Worm (Caenorhabditis elegans) whole organism, dauer: ENCODE results near the gene math-1.
"Not testable (repeated sequence)": the region's sequence is repeated elsewhere in the genome, so short reads cannot be mapped to it uniquely, and the experiment has no call there.

Experiments used
- unc-62 ChIP-seq: sonication (generic microtip); optimal IDR thresholded peaks from 2 replicates; lab custom pipeline; 2017; ENCODE audit warnings: missing biosample characterization, missing genetic modification reagents, missing genetic modification characterization

The math-1 gene

DNA sequence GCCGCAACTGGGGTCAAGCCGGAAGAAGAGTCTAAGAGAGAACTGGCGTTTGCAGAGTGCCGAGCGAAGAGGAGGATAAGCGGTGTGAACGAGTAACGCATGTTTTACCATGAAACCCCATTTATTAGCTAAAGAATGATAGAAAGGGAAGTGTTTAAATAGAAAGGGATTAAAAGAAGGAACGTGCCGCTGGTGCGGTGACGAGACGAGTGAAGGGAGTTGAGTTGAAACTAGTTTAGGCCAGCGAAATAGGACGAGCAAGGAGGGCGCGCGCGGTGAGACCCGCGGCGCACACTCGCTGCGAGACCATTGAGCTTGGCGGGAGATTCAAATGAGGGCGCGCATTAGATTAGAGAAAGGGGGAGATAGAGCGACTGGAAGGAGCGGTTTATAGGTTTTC lies at the start of gene math-1:
math-1 (minus strand) TSS at position 101 of the 400 bp plus-strand sequence.
- not testable (repeated sequence) for TF ChIP-seq unc-62 (GFP tag; lab: Kevin White, UChicago)

DNA sequence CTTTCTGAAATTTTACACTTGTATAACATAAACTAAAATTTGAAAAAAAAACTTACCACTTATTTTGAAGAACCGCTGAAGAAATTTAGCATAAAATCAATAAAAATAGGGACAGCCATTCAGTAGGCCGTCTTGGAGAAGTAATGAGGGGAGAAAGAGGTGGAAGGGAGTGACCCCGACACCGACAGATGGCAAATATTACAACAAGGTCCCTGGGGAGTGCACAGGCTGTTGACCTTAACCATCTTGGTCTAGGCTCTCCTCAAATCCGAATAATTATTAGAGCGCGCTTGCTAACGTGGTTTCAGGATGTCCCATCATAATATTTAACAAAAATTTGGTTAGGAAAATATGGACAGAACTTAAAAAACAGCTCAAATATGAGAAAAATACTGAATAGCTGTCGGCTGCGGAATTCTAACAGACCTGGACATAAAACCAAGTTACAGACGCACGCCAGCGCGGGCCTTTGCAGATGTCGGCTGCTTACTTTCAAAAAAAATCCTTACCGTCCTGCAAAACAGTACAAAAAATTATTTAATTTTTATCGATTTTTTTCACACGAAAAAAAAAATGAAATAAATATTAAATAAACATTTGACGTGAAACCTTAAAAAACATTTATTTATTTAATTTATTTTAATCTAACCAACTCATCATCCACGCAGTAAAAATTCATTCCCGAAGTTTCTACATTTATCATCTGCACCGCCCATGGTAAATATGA lies 48.6 kb upstream of the math-1 start, which contains the start of gene T16A1.2:
T16A1.2 (plus strand) TSS at position 677 of the 727 bp plus-strand sequence.
- TF ChIP-seq unc-62 (GFP tag; lab: Kevin White, UChicago): no peak

DNA sequence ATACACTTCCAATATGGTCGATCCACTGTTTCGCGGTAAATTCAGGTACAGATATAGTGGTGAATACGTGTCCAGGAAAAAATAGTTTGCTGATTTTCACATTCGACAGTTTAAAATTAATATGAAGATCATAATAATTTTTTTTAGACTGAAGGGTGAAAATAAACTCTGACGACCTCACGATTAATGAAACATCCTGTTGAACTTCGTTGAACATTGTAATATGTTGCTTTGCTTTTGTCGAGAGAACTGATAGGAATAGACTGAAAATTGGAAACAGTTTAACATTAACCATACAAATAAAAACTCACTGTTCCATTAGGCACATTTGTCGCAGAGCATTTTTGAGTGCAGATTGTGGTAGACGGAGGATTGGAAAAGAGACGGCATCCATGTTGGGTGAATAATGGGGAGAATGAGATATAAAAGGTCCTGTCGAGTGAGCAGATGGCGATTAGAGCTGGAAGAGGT lies 47.0 kb upstream of the math-1 start, which contains the start of gene fbxb-37:
fbxb-37 (minus strand) TSS at position 421 of the 471 bp plus-strand sequence.
- no peak for TF ChIP-seq unc-62 (GFP tag; lab: Kevin White, UChicago)

DNA sequence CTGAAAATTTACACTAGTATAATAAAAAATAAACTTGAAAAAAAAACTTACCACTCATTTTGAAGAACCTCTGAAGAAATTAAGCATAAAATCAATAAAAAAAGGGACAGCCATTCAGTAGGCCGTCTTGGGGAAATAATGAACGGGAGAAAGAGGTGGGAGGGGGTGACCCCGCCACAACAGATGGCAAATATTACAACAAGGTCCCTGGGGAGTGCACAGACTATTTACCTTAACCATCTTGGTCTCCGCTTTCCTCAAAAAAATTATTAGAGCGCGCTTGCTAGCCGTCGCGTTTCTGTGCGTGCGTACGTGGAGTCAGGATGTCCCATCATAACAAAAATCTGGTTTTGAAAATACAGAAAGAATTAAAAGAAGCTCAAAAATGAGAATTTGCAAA lies 45.5 kb upstream of the math-1 start, which contains the start of gene T16A1.10:
T16A1.10 (minus strand) TSS at position 123 of the 400 bp plus-strand sequence.
- TF ChIP-seq unc-62 (GFP tag; lab: Kevin White, UChicago): no peak

DNA sequence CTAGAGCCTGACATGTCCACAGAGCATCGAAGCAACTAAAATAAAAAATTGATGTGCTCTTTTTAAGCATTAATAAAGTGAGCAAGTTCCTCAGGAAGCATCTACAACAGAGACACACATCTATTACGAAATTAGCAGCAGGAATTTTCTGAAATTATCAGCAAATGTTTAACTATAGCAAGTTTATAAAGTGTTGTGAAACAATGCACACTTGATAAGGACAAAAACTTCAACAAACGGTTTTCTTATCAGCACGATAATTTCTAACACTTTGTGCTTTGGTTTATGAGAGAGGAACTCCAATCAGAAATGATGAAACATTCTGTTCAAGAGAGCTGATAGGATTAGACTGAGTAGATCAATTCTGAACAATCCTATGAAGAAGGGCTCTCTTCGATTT lies 44.1 kb upstream of the math-1 start, which contains the start of gene trpl-5:
trpl-5 (minus strand) TSS at position 32 of the 400 bp plus-strand sequence.
- TF ChIP-seq unc-62 (GFP tag; lab: Kevin White, UChicago): no peak

DNA sequence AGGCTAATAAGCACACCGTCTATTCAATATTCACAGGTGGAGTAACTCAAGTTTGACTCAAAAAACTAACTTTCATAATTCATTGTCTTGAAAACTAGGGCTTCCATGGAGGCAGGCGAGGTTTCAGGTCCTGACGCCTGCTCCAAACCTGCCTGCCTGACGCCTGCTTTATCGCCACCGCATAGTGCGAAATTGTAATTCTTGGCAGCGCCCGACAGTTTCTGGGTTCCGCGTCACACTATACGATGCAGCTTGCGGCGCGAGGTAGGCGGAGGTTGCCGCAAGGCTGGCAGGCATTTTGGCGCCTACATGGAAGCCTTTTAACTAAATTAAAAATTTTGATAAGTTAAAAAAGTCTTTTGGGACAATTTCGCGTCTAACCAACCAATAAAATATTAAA lies 40.8 kb upstream of the math-1 start:
- TF ChIP-seq unc-62 (GFP tag; lab: Kevin White, UChicago): no peak

DNA sequence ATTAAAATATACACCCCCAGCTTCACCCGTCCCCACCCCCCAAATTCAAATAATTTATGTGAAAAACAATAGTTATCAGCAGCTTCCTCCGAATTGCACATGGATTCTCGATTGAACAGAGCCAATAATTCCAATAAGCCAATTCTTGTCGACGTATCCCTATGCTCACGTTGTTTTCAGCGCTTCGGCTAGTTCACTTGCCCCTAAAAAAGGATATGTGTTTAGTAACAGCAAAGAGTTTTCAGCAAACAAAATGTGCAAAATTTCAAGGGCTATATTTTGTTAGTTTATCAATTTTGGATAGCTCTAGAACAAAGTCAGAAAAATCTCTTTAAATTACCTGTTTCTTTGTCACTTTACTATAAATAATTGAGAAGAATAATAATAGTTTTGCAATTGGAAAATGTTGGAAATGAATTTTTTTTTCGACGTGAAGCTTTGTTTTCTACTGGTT lies 37.3 kb upstream of the math-1 start, which contains the start of the genes T16A1.5 and fbxc-49:
T16A1.5 (minus strand) TSS at position 101 of the 454 bp plus-strand sequence.
fbxc-49 (plus strand) TSS at position 404 of the 454 bp plus-strand sequence.
- no peak for TF ChIP-seq unc-62 (GFP tag; lab: Kevin White, UChicago)

DNA sequence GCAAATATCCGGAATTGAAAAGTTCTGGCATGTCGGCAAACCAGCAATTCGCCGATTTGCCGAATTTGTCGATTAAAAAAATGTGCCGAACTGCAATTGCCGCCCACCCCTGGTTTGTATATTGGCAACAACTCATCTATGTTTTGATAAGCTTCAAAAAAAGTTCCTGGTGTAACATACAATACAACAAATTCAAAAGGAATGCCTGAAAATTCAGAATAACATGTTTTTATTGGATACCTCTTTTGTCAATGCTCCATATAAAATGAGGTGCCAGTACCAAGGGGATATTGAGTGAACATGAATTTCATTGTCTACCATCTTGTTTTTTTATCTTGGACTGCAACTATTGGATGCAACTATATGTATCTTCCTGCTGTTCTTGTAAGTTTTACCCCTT lies 34.8 kb upstream of the math-1 start, which contains the start of gene T16A1.4:
T16A1.4 (plus strand) TSS at position 301 of the 400 bp plus-strand sequence.
- TF ChIP-seq unc-62 (GFP tag; lab: Kevin White, UChicago): no peak

DNA sequence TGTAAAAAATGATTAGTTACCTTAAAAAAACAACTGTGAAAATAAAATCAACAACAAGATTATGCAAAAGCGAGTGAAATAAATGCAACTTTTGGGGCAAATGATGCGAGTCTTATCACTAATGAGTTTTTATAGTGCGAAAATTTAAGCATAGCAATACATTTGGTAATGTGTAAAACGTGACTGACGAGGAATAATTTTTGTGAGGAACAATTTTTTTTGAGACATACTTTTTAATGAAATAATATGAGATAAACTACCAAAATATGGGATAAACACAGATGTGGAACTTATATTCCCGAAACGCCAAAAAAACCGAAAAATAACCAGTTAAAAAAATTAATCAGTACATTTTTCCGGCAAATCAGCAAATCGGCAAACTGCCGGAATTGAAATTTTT lies 34.0 kb upstream of the math-1 start, which contains the start of gene F07E5.9:
F07E5.9 (minus strand) TSS at position 101 of the 400 bp plus-strand sequence.
- no peak for TF ChIP-seq unc-62 (GFP tag; lab: Kevin White, UChicago)

DNA sequence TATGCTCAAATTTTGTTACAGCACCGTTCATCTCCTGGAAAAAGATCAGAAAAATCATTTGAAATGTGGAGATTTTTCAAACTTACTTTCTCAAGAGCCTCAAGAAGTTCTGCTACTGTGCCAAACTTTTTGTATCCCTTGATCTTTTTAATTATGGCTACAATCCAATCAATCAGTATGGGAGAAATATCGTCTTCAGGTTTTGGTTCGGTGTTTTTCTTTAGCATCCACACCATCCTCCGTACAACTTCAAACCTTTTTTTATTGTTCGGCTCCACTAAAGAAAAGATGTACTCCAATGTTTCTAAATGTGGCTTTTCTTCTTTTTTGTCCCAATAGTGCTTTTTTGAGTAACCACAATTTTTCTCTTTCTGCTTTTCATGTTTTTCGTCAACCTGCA lies 30.0 kb upstream of the math-1 start:
- TF ChIP-seq unc-62 (GFP tag; lab: Kevin White, UChicago): no peak

DNA sequence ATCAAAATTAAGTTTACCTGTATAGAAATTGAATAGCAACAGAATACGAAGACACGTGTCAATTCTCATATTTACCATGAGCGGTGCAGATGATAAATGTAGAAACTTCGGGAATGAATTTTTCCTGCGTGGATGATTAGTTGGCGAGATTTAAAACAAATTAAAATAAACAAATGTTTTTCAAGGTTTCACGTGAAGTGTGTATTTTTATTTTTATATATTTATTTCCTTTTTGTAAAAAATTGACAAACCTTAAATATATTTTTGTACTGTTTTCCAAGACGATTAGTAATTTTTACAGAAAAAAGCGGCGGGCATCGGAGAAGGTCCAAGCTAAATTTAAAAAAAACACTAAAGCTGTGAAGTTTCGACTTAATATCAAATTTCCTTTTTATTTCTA lies 29.1 kb upstream of the math-1 start, which contains the start of gene F07E5.8:
F07E5.8 (minus strand) TSS at position 101 of the 400 bp plus-strand sequence.
- TF ChIP-seq unc-62 (GFP tag; lab: Kevin White, UChicago): no peak

DNA sequence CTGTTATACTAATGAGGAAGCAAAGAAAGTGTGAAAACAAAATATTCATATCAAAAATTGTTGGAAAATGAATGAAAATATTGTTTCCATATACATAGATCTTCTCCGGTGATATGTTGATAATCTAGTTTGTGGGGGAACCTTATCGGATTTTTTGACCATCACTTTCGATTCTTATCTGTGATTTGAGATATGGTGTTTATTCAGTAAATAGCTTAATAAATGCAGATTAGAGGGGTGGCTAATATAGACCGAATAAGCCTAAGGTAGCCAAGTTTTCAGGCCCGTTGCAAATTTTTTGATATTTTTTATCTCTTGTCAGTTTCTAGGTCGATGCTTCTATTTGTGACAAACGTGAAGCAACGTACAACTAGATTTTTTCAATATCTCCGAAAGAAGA lies 25.0 kb upstream of the math-1 start, which contains the start of gene F07E5.7:
F07E5.7 (minus strand) TSS at position 101 of the 400 bp plus-strand sequence.
- TF ChIP-seq unc-62 (GFP tag; lab: Kevin White, UChicago): no peak

DNA sequence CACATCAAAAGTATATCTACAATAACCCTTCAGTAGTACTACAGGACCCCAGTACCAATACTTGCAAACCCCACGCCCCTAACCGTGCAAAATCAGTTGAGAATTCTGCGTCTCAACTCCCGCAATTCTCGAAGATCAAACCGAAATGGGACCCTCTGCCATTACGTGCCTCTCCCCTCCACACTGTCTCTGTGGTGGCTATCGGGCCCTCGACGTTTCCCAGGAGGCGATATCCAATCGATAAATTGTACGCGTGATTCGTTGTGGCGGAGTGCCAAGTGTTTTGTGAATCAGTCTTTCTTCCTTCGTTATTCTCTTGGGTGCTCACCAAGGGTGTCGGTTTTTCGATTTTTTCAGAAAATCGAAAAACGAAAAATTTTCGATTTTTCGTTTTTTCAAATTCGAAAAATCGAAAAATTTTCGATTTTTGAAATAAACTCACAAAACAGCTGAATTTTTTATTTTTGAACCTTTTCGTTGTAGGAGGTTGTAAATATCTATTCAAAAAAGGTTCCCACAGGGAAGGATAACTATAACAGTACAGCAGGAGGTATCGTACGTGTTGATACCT lies 21.1 kb upstream of the math-1 start, which contains the start of gene F07E5.12:
F07E5.12 (plus strand) TSS at position 521 of the 571 bp plus-strand sequence.
- not testable (repeated sequence) for TF ChIP-seq unc-62 (GFP tag; lab: Kevin White, UChicago)

DNA sequence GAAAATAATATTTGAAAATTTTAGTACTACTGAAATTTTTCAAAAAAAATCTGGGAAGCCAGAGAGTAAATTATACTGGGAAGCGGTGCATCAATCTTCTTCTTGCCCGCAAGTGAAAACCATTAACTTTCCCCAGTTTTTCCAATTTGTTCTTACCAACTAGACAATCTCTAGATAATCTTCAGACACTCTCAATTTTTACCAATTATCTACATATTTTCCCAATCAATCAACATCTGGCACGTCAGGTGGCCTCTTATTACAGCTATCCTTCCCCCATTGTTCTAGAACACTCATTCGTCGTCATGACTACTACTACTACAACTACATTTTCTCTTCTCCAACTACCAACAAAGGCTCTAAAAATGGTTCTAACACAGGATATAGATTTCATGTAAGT lies 18.0 kb upstream of the math-1 start, which contains the start of gene fbxb-6:
fbxb-6 (plus strand) TSS at position 301 of the 400 bp plus-strand sequence.
- TF ChIP-seq unc-62 (GFP tag; lab: Kevin White, UChicago): no peak

DNA sequence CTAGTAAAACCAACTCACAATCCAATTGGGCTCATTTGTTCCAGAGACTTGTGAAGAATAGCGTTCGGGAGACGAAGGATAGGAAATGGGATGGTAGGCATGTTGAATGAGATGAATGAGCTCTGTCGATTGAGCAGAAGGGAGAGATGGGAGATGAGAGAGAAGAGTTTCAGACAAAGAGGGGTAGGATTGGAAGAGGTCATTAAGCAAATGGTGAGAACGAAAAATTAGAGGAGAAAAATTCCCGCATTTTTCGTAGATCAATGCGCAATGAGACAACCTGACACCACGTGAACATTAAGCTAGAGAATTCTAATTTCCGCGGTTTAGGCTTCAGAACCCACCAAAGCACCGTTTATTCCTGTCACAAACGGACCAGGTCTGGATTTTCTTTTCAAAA lies 17.5 kb upstream of the math-1 start, which contains the start of gene F07E5.13:
F07E5.13 (minus strand) TSS at position 101 of the 400 bp plus-strand sequence.
- TF ChIP-seq unc-62 (GFP tag; lab: Kevin White, UChicago): no peak
